Worm (Caenorhabditis elegans) whole organism, young adult: Measurements from ENCODE around the gene F22E12.1.

Source experiments
- B0035.1 ChIP-seq: sonication (generic microtip); optimal IDR thresholded peaks from 2 replicates; lab custom pipeline; 2016; ENCODE audit warnings: missing genetic modification characterization, mild to moderate bottlenecking, missing compliant biosample characterization, missing genotype, missing genetic modification reagents
- D2030.7 ChIP-seq: fragments of 200-800 bp; sonication (Bioruptor generic); IDR thresholded peaks from 2 replicates; pipeline ENCODE4 v1.3.6; 2022; ENCODE audit warnings: missing genetic modification reagents, missing genetic modification characterization, missing compliant biosample characterization
- F10E7.11 ChIP-seq: sonication (generic microtip); optimal IDR thresholded peaks from 2 replicates; lab custom pipeline; 2017; ENCODE audit warnings: mild to moderate bottlenecking, missing genetic modification characterization, moderate library complexity, missing compliant biosample characterization
- F22D6.2 ChIP-seq: sonication (generic microtip); optimal IDR thresholded peaks from 2 replicates; lab custom pipeline; 2016; ENCODE audit warnings: mild to moderate bottlenecking, missing genetic modification characterization, missing compliant biosample characterization
- F57C9.4 ChIP-seq: sonication (generic microtip); optimal IDR thresholded peaks from 2 replicates; lab custom pipeline; 2017; ENCODE audit warnings: mild to moderate bottlenecking, missing genetic modification characterization, missing compliant biosample characterization
- K11D2.4 ChIP-seq: fragments of 200-800 bp; sonication (Bioruptor generic); IDR thresholded peaks from 2 replicates; pipeline ENCODE4 v1.3.6; 2022; ENCODE audit warnings: missing genetic modification reagents, missing genetic modification characterization, missing compliant biosample characterization
- K12H6.12 ChIP-seq: fragments of 200-800 bp; sonication (Bioruptor generic); optimal IDR thresholded peaks from 2 replicates; lab custom pipeline; 2018; ENCODE audit warnings: mild to moderate bottlenecking, missing genetic modification characterization, missing compliant biosample characterization
- T07F8.4 ChIP-seq: sonication (generic microtip); optimal IDR thresholded peaks from 2 replicates; lab custom pipeline; 2016; ENCODE audit warnings: mild to moderate bottlenecking, missing genetic modification characterization, moderate library complexity, missing compliant biosample characterization
- T26A5.8 ChIP-seq: sonication (generic microtip); optimal IDR thresholded peaks from 2 replicates; lab custom pipeline; 2016; ENCODE audit warnings: missing genetic modification characterization, missing compliant biosample characterization
- Y53G8AR.9 ChIP-seq: fragments of 200-800 bp; sonication (Bioruptor generic); conservative IDR thresholded peaks from 2 replicates; pipeline ENCODE4 v1.3.6; 2022; ENCODE audit warnings: missing genetic modification reagents, missing genetic modification characterization, missing compliant biosample characterization
- Y67H2A.10 ChIP-seq: fragments of 200-800 bp; sonication (Bioruptor generic); conservative IDR thresholded peaks from 2 replicates; pipeline ENCODE4 v1.3.6; 2022; ENCODE audit warnings: missing genetic modification reagents, missing genetic modification characterization, missing compliant biosample characterization
- Y79H2A.3 ChIP-seq: fragments of 200-800 bp; sonication (Bioruptor generic); conservative IDR thresholded peaks from 2 replicates; pipeline ENCODE4 v1.3.6; 2022; ENCODE audit warnings: missing genetic modification reagents, missing genetic modification characterization, missing compliant biosample characterization
- aptf-2 ChIP-seq: fragments of 200-800 bp; sonication (Bioruptor generic); conservative IDR thresholded peaks from 2 replicates; pipeline ENCODE4 v1.3.6; 2022; ENCODE audit warnings: missing genetic modification reagents, missing genetic modification characterization, missing compliant biosample characterization
- aptf-3 ChIP-seq: fragments of 200-800 bp; sonication (Bioruptor generic); IDR thresholded peaks from 2 replicates; pipeline ENCODE4 v1.3.6; 2022; ENCODE audit warnings: missing genetic modification characterization, missing compliant biosample characterization
- attf-3 ChIP-seq: fragments of 200-800 bp; sonication (Bioruptor generic); conservative IDR thresholded peaks from 2 replicates; pipeline ENCODE4 v1.3.6; 2022; ENCODE audit warnings: missing genetic modification reagents, missing genetic modification characterization, missing compliant biosample characterization
- attf-6 ChIP-seq: fragments of 200-800 bp; sonication (Bioruptor generic); IDR thresholded peaks from 2 replicates; pipeline ENCODE4 v1.3.6; 2022; ENCODE audit warnings: missing genetic modification reagents, missing genetic modification characterization, missing compliant biosample characterization
- bed-2 ChIP-seq: fragments of 200-800 bp; sonication (Bioruptor generic); IDR thresholded peaks from 2 replicates; pipeline ENCODE4 v1.3.6; 2022; ENCODE audit warnings: missing genetic modification reagents, missing genetic modification characterization, missing compliant biosample characterization
- ceh-27 ChIP-seq: fragments of 200-800 bp; sonication (Bioruptor generic); optimal IDR thresholded peaks from 2 replicates; lab custom pipeline; 2018; ENCODE audit warnings: mild to moderate bottlenecking, missing genetic modification characterization, moderate library complexity, missing compliant biosample characterization
- ceh-58 ChIP-seq: fragments of 200-800 bp; sonication (Bioruptor generic); IDR thresholded peaks from 2 replicates; pipeline ENCODE4 v1.3.6; 2022; ENCODE audit warnings: missing genetic modification characterization, missing compliant biosample characterization
- egl-44 ChIP-seq: fragments of 200-800 bp; sonication (Bioruptor generic); IDR thresholded peaks from 2 replicates; pipeline ENCODE4 v1.3.6; 2022; ENCODE audit warnings: missing genetic modification reagents, missing genetic modification characterization, missing compliant biosample characterization
- egrh-3 ChIP-seq: fragments of 200-800 bp; sonication (Bioruptor generic); IDR thresholded peaks from 2 replicates; pipeline ENCODE4 v1.3.6; 2022; ENCODE audit warnings: missing genetic modification reagents, missing genetic modification characterization, missing compliant biosample characterization
- hlh-26 ChIP-seq: fragments of 200-800 bp; sonication (Bioruptor generic); conservative IDR thresholded peaks from 2 replicates; pipeline ENCODE4 v1.3.6; 2022; ENCODE audit warnings: missing genetic modification reagents, missing genetic modification characterization, missing compliant biosample characterization
- hmg-20 ChIP-seq: fragments of 200-800 bp; sonication (Bioruptor generic); IDR thresholded peaks from 2 replicates; pipeline ENCODE4 v1.3.6; 2022; ENCODE audit warnings: missing genetic modification reagents, missing genetic modification characterization, missing compliant biosample characterization
- hrde-1 ChIP-seq: sonication (generic microtip); optimal IDR thresholded peaks from 2 replicates; lab custom pipeline; 2016; ENCODE audit warnings: missing genetic modification characterization, mild to moderate bottlenecking, missing compliant biosample characterization, moderate library complexity, missing genotype, missing genetic modification reagents, borderline replicate concordance
- lag-1 ChIP-seq: fragments of 200-800 bp; sonication (Bioruptor generic); IDR thresholded peaks from 2 replicates; pipeline ENCODE4 v1.3.6; 2022; ENCODE audit warnings: missing genetic modification reagents, missing genetic modification characterization, missing compliant biosample characterization
- lin-54 ChIP-seq: fragments of 200-800 bp; sonication (Bioruptor generic); optimal IDR thresholded peaks from 2 replicates; lab custom pipeline; 2018; ENCODE audit warnings: mild to moderate bottlenecking, missing genetic modification characterization, missing compliant biosample characterization
- madf-6 ChIP-seq: fragments of 200-800 bp; sonication (Bioruptor generic); IDR thresholded peaks from 2 replicates; pipeline ENCODE4 v1.3.6; 2022; ENCODE audit warnings: missing genetic modification reagents, missing genetic modification characterization, missing compliant biosample characterization
- mcd-1 ChIP-seq: fragments of 200-800 bp; sonication (Bioruptor generic); IDR thresholded peaks from 2 replicates; pipeline ENCODE4 v1.3.6; 2022; ENCODE audit warnings: missing genetic modification reagents, missing genetic modification characterization, missing compliant biosample characterization
- mxl-1 ChIP-seq: sonication (generic microtip); optimal IDR thresholded peaks from 2 replicates; lab custom pipeline; 2016; ENCODE audit warnings: missing genetic modification characterization, missing compliant biosample characterization
- nfya-1 ChIP-seq: sonication (generic microtip); optimal IDR thresholded peaks from 2 replicates; lab custom pipeline; 2017; ENCODE audit warnings: antibody characterized with exemption, missing compliant biosample characterization, missing genetic modification characterization, borderline replicate concordance; ENCODE audit not compliant: insufficient read depth
- nfyb-1 ChIP-seq: fragments of 200-800 bp; sonication (Bioruptor generic); IDR thresholded peaks from 2 replicates; pipeline ENCODE4 v1.3.6; 2022; ENCODE audit warnings: missing genetic modification reagents, missing genetic modification characterization, missing compliant biosample characterization
- nhr-120 ChIP-seq: fragments of 200-800 bp; sonication (Bioruptor generic); IDR thresholded peaks from 2 replicates; pipeline ENCODE4 v1.3.6; 2022; ENCODE audit warnings: missing genetic modification characterization, missing compliant biosample characterization
- rec-8 ChIP-seq, 2 experiments: sonication (generic microtip); optimal IDR thresholded peaks; 2 replicates each; lab custom pipeline; 2016; ENCODE audit warnings: mild to moderate bottlenecking in 2 of 2, missing genetic modification characterization in 2 of 2, missing genetic modification reagents in 2 of 2, missing genotype in 2 of 2, missing biosample characterization in 1 of 2, missing compliant biosample characterization in 1 of 2, moderate library complexity in 1 of 2
- sdz-38 ChIP-seq: sonication (generic microtip); optimal IDR thresholded peaks from 2 replicates; lab custom pipeline; 2016; ENCODE audit warnings: missing genotype, missing genetic modification characterization, missing compliant biosample characterization
- sea-2 ChIP-seq: fragments of 200-800 bp; sonication (Bioruptor generic); IDR thresholded peaks from 2 replicates; pipeline ENCODE4 v1.3.6; 2022; ENCODE audit warnings: missing genetic modification characterization, missing compliant biosample characterization
- snpc-1.3 ChIP-seq: sonication (generic microtip); optimal IDR thresholded peaks from 2 replicates; lab custom pipeline; 2017; ENCODE audit warnings: missing genetic modification characterization, mild to moderate bottlenecking, missing compliant biosample characterization, antibody characterized with exemption, moderate library complexity, missing genotype, missing genetic modification reagents; ENCODE audit not compliant: insufficient read depth
- sptf-2 ChIP-seq: fragments of 200-800 bp; sonication (Bioruptor generic); optimal IDR thresholded peaks from 2 replicates; lab custom pipeline; 2018; ENCODE audit warnings: mild to moderate bottlenecking, missing genetic modification characterization, missing compliant biosample characterization
- unc-62 ChIP-seq: fragments of 150-350 bp; optimal IDR thresholded peaks from 2 replicates; lab custom pipeline; 2014; ENCODE audit warnings: missing biosample characterization, missing genetic modification reagents, missing genetic modification characterization
- zfh-2 ChIP-seq: fragments of 200-800 bp; sonication (Bioruptor generic); conservative IDR thresholded peaks from 2 replicates; pipeline ENCODE4 v1.3.6; 2022; ENCODE audit warnings: missing genetic modification reagents, missing genetic modification characterization, missing compliant biosample characterization
- ztf-18 ChIP-seq: sonication (generic microtip); optimal IDR thresholded peaks from 2 replicates; lab custom pipeline; 2016; ENCODE audit warnings: missing genotype, mild to moderate bottlenecking, missing genetic modification characterization, missing compliant biosample characterization
- ztf-22 ChIP-seq: fragments of 200-800 bp; sonication (Bioruptor generic); optimal IDR thresholded peaks from 2 replicates; lab custom pipeline; 2018; ENCODE audit warnings: mild to moderate bottlenecking, missing genetic modification characterization, moderate library complexity, missing compliant biosample characterization
- ztf-28 ChIP-seq: fragments of 200-800 bp; sonication (Bioruptor generic); IDR thresholded peaks from 2 replicates; pipeline ENCODE4 v1.3.6; 2022; ENCODE audit warnings: missing genetic modification reagents, missing genetic modification characterization, missing compliant biosample characterization

F22E12.1 gene

ce11 chrV:10464160-10464559 is 7.0 kb upstream of the F22E12.1 start:
- no peak for TF ChIP-seq sdz-38 (tag; lab: Kevin White, UChicago)
- TF ChIP-seq ztf-18 (tag; lab: Kevin White, UChicago), result no peak
- TF ChIP-seq egl-44 (GFP tag; lab: Robert Waterston, UW), result no peak
- no peak for TF ChIP-seq hmg-20
- TF ChIP-seq D2030.7 (GFP tag; lab: Robert Waterston, UW), result no peak
- TF ChIP-seq rec-8 (tag; optimal IDR thresholded peaks at IDR 0.05; lab: Kevin White, UChicago), result no peak
- TF ChIP-seq hrde-1 (tag; lab: Kevin White, UChicago), result no peak
- TF ChIP-seq ceh-27 (GFP tag; lab: Kevin White, UChicago), result no peak
- no peak for TF ChIP-seq aptf-3
- TF ChIP-seq sptf-2 (GFP tag; lab: Kevin White, UChicago), result no peak
- TF ChIP-seq F10E7.11 (tag; lab: Kevin White, UChicago), result no peak
- no peak for TF ChIP-seq lin-54
- TF ChIP-seq bed-2 (GFP tag; lab: Robert Waterston, UW), result no peak
- no peak for TF ChIP-seq zfh-2 (GFP tag; lab: Robert Waterston, UW)
- TF ChIP-seq F57C9.4 (tag; lab: Kevin White, UChicago), result no peak
- TF ChIP-seq K12H6.12 (tag; lab: Kevin White, UChicago), result no peak
- TF ChIP-seq attf-3 (GFP tag; lab: Robert Waterston, UW), result no peak
- no peak for TF ChIP-seq attf-6

ce11 chrV:10463276-10463675 is 6.1 kb upstream of the F22E12.1 start, which contains the start of gene F22E12.3:
TSS of gene F22E12.3 (minus strand) at chrV:10463376.
- TF ChIP-seq Y67H2A.10 (GFP tag; lab: Robert Waterston, UW) (no peak), mcd-1 (GFP tag; lab: Robert Waterston, UW) (no peak), snpc-1.3 (tag; lab: Kevin White, UChicago) (no peak), T07F8.4 (no peak), nfyb-1 (GFP tag; lab: Robert Waterston, UW) (no peak), nfya-1 (tag; lab: Kevin White, UChicago) (no peak), sea-2 (GFP tag; lab: Robert Waterston, UW) (no peak), aptf-2 (no peak), lag-1 (GFP tag; lab: Robert Waterston, UW) (no peak), mxl-1 (no peak), unc-62 (GFP tag; lab: Kevin White, UChicago) (no peak), F22D6.2 (tag; lab: Kevin White, UChicago) (no peak), hlh-26 (GFP tag; lab: Robert Waterston, UW) (no peak), Y53G8AR.9 (GFP tag; lab: Robert Waterston, UW) (no peak), zfh-2 (GFP tag; lab: Robert Waterston, UW) (no peak), attf-6 (no peak), ceh-58 (GFP tag; lab: Robert Waterston, UW) (no peak), egrh-3 (no peak), ztf-22 (GFP tag; lab: Kevin White, UChicago) (no peak), B0035.1 (tag; lab: Kevin White, UChicago) (no peak)

ce11 chrV:10462066-10462465 is 4.9 kb upstream of the F22E12.1 start, which contains the start of gene chw-1:
TSS of gene chw-1 (plus strand) at chrV:10462282.
- TF ChIP-seq K11D2.4 (GFP tag; lab: Robert Waterston, UW) (no peak), mcd-1 (GFP tag; lab: Robert Waterston, UW) (no peak), nhr-120 (GFP tag; lab: Robert Waterston, UW) (no peak), T26A5.8 (no peak), nfyb-1 (GFP tag; lab: Robert Waterston, UW) (no peak), unc-62 (GFP tag; lab: Kevin White, UChicago) (no peak), ztf-28 (GFP tag; lab: Robert Waterston, UW) (no peak), Y79H2A.3 (GFP tag; lab: Robert Waterston, UW) (no peak), madf-6 (GFP tag; lab: Robert Waterston, UW) (no peak)
